Fruit fly (Drosophila melanogaster): ENCODE data around the gene CG13073.
A peak's percentile ranks its signal among the peaks of the same experiment; 100 is the strongest.

CG13073 gene

dm6 chr3L:16164150-16165039 lies 52.7 kb downstream of the CG13073 start, which contains the start of gene CG5151 (continued):
- no peak for TF ChIP-seq ATbp (GFP tag; optimal IDR thresholded peaks at IDR 0.05)
- TF ChIP-seq Dek (tag; optimal IDR thresholded peaks at IDR 0.05), result peak; percentile 27
- TF ChIP-seq bbx (GFP tag; IDR thresholded peaks at IDR 0.05; ENCODE audit: partially characterized antibody), result peak; percentile 82
- TF ChIP-seq CG8388 (GFP tag; optimal IDR thresholded peaks at IDR 0.05), result no peak
- TF ChIP-seq CG7987 (GFP tag; optimal IDR thresholded peaks at IDR 0.05), result peak; percentile 22
- peak; percentile 80 for TF ChIP-seq CG5180 (GFP tag; optimal IDR thresholded peaks at IDR 0.05)
- TF ChIP-seq chn (GFP tag; optimal IDR thresholded peaks at IDR 0.05), result no peak
- no peak for TF ChIP-seq CG8359 (GFP tag; optimal IDR thresholded peaks at IDR 0.05; ENCODE audit: borderline replicate concordance)
- peak; percentile 45; the same call in 1 of the 2 replicates for TF ChIP-seq amos (GFP tag; IDR thresholded peaks at IDR 0.05; ENCODE audit: partially characterized antibody)
- TF ChIP-seq CG3838 (GFP tag; optimal IDR thresholded peaks at IDR 0.05), result peak; percentile 11
- no peak for TF ChIP-seq hkb (optimal IDR thresholded peaks at IDR 0.05)
- TF ChIP-seq hkb (GFP tag; IDR thresholded peaks at IDR 0.05), result peak; percentile 54
- no peak for TF ChIP-seq chif (GFP tag; optimal IDR thresholded peaks at IDR 0.05)
- TF ChIP-seq E2f1 (GFP tag; IDR thresholded peaks at IDR 0.05), result no peak
- no peak for TF ChIP-seq CG6654 (GFP tag; optimal IDR thresholded peaks at IDR 0.05)
- TF ChIP-seq CG14441 (GFP tag; IDR thresholded peaks at IDR 0.05), result 0 out of 2 replicates have a peak, but pooled peaks have one; percentile 10
- no peak for TF ChIP-seq CG7357 (GFP tag; IDR thresholded peaks at IDR 0.05)
- no peak for TF ChIP-seq nerfin-1 (tag; optimal IDR thresholded peaks at IDR 0.05)
- TF ChIP-seq scrt (GFP tag; optimal IDR thresholded peaks at IDR 0.05), result peak; percentile 18
- TF ChIP-seq Hr78 (GFP tag; optimal IDR thresholded peaks at IDR 0.05), result no peak
- no peak for TF ChIP-seq CG7786 (GFP tag; optimal IDR thresholded peaks at IDR 0.05)
- no peak for TF ChIP-seq pros (GFP tag; optimal IDR thresholded peaks at IDR 0.05)
- peak; percentile 93 for TF ChIP-seq pfk (GFP tag; optimal IDR thresholded peaks at IDR 0.05)
- TF ChIP-seq HLH4C (GFP tag; IDR thresholded peaks at IDR 0.05; ENCODE audit: partially characterized antibody), result peak; percentile 97
- TF ChIP-seq nau (GFP tag; optimal IDR thresholded peaks at IDR 0.05), result peak; percentile 36
- peak; percentile 82; the same call in 2 of the 4 replicates for TF ChIP-seq chinmo (GFP tag; IDR thresholded peaks at IDR 0.05; ENCODE audit: partially characterized antibody)
- peak; percentile 23 for TF ChIP-seq unc-4 (GFP tag; IDR thresholded peaks at IDR 0.05; ENCODE audit: partially characterized antibody)
- TF ChIP-seq Hand (GFP tag; optimal IDR thresholded peaks at IDR 0.05), result no peak
- TF ChIP-seq CG15479 (GFP tag; optimal IDR thresholded peaks at IDR 0.05), result no peak
- TF ChIP-seq CG17829 (tag; optimal IDR thresholded peaks at IDR 0.05), result no peak
- no peak for TF ChIP-seq Neu2 (GFP tag; optimal IDR thresholded peaks at IDR 0.05; ENCODE audit: borderline replicate concordance)
- no peak; the same call in 2 of the 3 replicates for TF ChIP-seq dysf (GFP tag; IDR thresholded peaks at IDR 0.05)
- no peak for TF ChIP-seq NfI (GFP tag; optimal IDR thresholded peaks at IDR 0.05)
- TF ChIP-seq en (GFP tag; optimal IDR thresholded peaks at IDR 0.05), result no peak
- no peak for TF ChIP-seq br (optimal IDR thresholded peaks at IDR 0.05)
- TF ChIP-seq CG3163 (GFP tag; optimal IDR thresholded peaks at IDR 0.05), result peak; percentile 98
- no peak for TF ChIP-seq cad (GFP tag; optimal IDR thresholded peaks at IDR 0.05)
- TF ChIP-seq tap (tag; optimal IDR thresholded peaks at IDR 0.05), result no peak
- no peak for TF ChIP-seq az2 (GFP tag; optimal IDR thresholded peaks at IDR 0.05)
- peak; percentile 20 for TF ChIP-seq wek (GFP tag; optimal IDR thresholded peaks at IDR 0.05)
- no peak for TF ChIP-seq eve (GFP tag; optimal IDR thresholded peaks at IDR 0.05)
- TF ChIP-seq seq (GFP tag; IDR thresholded peaks at IDR 0.05), result no peak
- TF ChIP-seq sima (GFP tag; optimal IDR thresholded peaks at IDR 0.05), result no peak
- no peak for TF ChIP-seq CG13775 (GFP tag; optimal IDR thresholded peaks at IDR 0.05)
- no peak for TF ChIP-seq da (GFP tag; optimal IDR thresholded peaks at IDR 0.05)
- peak; percentile 74 for TF ChIP-seq yki (optimal IDR thresholded peaks at IDR 0.05)
- no peak for TF ChIP-seq CG12942 (GFP tag; optimal IDR thresholded peaks at IDR 0.05)
- no peak for TF ChIP-seq CG10366 (GFP tag; IDR thresholded peaks at IDR 0.05)

Measured in whole organism, embryonic.